Worm (Caenorhabditis elegans) whole organism, young adult: ENCODE measurements around the gene dre-1.

Experiments used
- madf-3 ChIP-seq: fragments of 200-800 bp; sonication (Bioruptor generic); IDR thresholded peaks from 2 replicates; pipeline ENCODE4 v1.3.6; 2022; ENCODE audit warnings: missing genetic modification reagents, missing genetic modification characterization, missing compliant biosample characterization
- nfya-1 ChIP-seq: sonication (generic microtip); optimal IDR thresholded peaks from 2 replicates; lab custom pipeline; 2017; ENCODE audit warnings: antibody characterized with exemption, missing compliant biosample characterization, missing genetic modification characterization, borderline replicate concordance; ENCODE audit not compliant: insufficient read depth
- ztf-25 ChIP-seq: fragments of 200-800 bp; sonication (Bioruptor generic); IDR thresholded peaks from 2 replicates; pipeline ENCODE4 v1.3.6; 2022; ENCODE audit warnings: missing genetic modification reagents, missing genetic modification characterization, missing compliant biosample characterization

DNA sequence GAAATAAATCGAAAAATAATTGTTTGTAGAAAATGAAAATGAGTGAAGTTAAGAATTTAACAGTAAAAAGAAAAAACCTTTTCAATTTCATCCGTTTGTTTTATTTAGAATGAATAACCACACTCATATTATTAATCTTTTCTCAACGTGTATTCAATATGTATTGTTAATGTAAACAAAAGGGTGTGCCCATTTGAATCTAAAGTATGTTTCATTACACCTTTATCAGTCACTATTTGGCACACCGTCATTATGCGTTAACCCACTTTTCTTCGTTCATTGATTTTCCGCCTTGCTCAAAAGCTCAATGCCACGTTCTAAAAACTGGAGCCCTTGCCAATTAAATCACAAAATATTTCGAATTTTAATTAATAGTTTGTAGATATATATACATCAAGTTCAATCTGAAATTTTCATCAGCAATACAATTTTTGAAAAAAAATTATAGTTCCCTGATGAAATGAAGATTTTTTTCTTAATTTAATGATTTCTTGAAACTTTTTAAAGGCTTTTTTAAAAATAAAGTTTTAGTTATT is 19.6 kb upstream of the dre-1 start, which contains the start of gene K04A8.1:
- TF ChIP-seq ztf-25 (GFP tag; lab: Robert Waterston, UW) (no peak), nfya-1 (tag; lab: Kevin White, UChicago) (no peak), madf-3 (no peak)
